Worm (Caenorhabditis elegans) whole organism, L1 larva: Measurements from ENCODE around the gene D1079.1.

Source experiments
- C04F5.9 ChIP-seq: sonication (generic microtip); optimal IDR thresholded peaks from 2 replicates; lab custom pipeline; 2016; ENCODE audit warnings: missing genetic modification characterization, missing compliant biosample characterization
- C16A3.4 ChIP-seq: fragments of 150-350 bp; optimal IDR thresholded peaks from 2 replicates; lab custom pipeline; 2014; ENCODE audit warnings: missing biosample characterization, missing genetic modification characterization
- C34B4.2 ChIP-seq: sonication (generic microtip); optimal IDR thresholded peaks from 2 replicates; lab custom pipeline; 2017; ENCODE audit warnings: mild to moderate bottlenecking, missing genetic modification characterization, missing compliant biosample characterization
- Y116A8C.19 ChIP-seq: sonication (generic microtip); optimal IDR thresholded peaks from 2 replicates; lab custom pipeline; 2016; ENCODE audit warnings: missing compliant biosample characterization, missing genetic modification characterization, borderline replicate concordance
- aha-1 ChIP-seq: fragments of 150-350 bp; optimal IDR thresholded peaks from 2 replicates; lab custom pipeline; 2014; ENCODE audit warnings: missing biosample characterization, missing genetic modification characterization
- alr-1 ChIP-seq: fragments of 200-800 bp; sonication (Bioruptor generic); optimal IDR thresholded peaks from 2 replicates; lab custom pipeline; 2018; ENCODE audit warnings: borderline replicate concordance, mild to moderate bottlenecking, missing genetic modification characterization, missing compliant biosample characterization
- ceh-82 ChIP-seq, 3 experiments: fragments of 150-350 bp in 1 of 3; sonication (generic microtip) in 2 of 3; optimal IDR thresholded peaks; 2 replicates each; lab custom pipeline; 2014 to 2017; ENCODE audit warnings: missing biosample characterization in 3 of 3, missing genetic modification characterization in 3 of 3
- ceh-88 ChIP-seq: fragments of 200-800 bp; sonication (Bioruptor generic); IDR thresholded peaks from 2 replicates; pipeline ENCODE4 v1.3.6; 2022; ENCODE audit warnings: missing genetic modification characterization, missing compliant biosample characterization
- ceh-90 ChIP-seq: sonication (generic microtip); optimal IDR thresholded peaks from 2 replicates; lab custom pipeline; 2016; ENCODE audit warnings: missing genetic modification characterization, missing compliant biosample characterization
- ces-1 ChIP-seq: fragments of 150-350 bp; optimal IDR thresholded peaks from 2 replicates; lab custom pipeline; 2014; ENCODE audit warnings: missing biosample characterization, missing genetic modification reagents, missing genetic modification characterization
- dpl-1 ChIP-seq, 3 experiments: fragments of 150-350 bp in 2 of 3; sonication (generic microtip) in 1 of 3; optimal IDR thresholded peaks; 2 replicates each; lab custom pipeline; 2014 to 2017; ENCODE audit warnings: missing biosample characterization in 3 of 3, missing genetic modification characterization in 3 of 3, missing genetic modification reagents in 3 of 3
- efl-3 ChIP-seq: fragments of 200-800 bp; sonication (Bioruptor generic); optimal IDR thresholded peaks from 2 replicates; lab custom pipeline; 2018; ENCODE audit warnings: mild to moderate bottlenecking, missing genetic modification characterization, missing compliant biosample characterization
- egl-13 ChIP-seq: sonication (generic microtip); optimal IDR thresholded peaks from 2 replicates; lab custom pipeline; 2016; ENCODE audit warnings: missing genotype, missing genetic modification reagents, missing genetic modification characterization, missing compliant biosample characterization
- elt-2 ChIP-seq: sonication (generic microtip); optimal IDR thresholded peaks from 2 replicates; lab custom pipeline; 2016; ENCODE audit warnings: missing genetic modification characterization, mild to moderate bottlenecking, inconsistent platforms, missing compliant biosample characterization, missing genetic modification reagents
- elt-3 ChIP-seq, 6 experiments: fragments of 150-350 bp in 1 of 6; sonication (generic microtip); optimal IDR thresholded peaks; 2 replicates each; lab custom pipeline; 2017 to 2018; ENCODE audit warnings: missing biosample characterization in 6 of 6, missing genetic modification characterization in 6 of 6, inconsistent platforms in 1 of 6
- ets-5 ChIP-seq: fragments of 200-800 bp; sonication (Bioruptor generic); IDR thresholded peaks from 2 replicates; pipeline ENCODE4 v1.3.6; 2022; ENCODE audit warnings: missing genetic modification characterization, missing compliant biosample characterization
- fkh-10 ChIP-seq: sonication (generic microtip); optimal IDR thresholded peaks from 2 replicates; lab custom pipeline; 2017; ENCODE audit warnings: missing biosample characterization, missing genetic modification reagents, missing genetic modification characterization
- fkh-4 ChIP-seq: sonication (generic microtip); optimal IDR thresholded peaks from 2 replicates; lab custom pipeline; 2016; ENCODE audit warnings: missing compliant biosample characterization, missing genetic modification characterization, borderline replicate concordance
- fos-1 ChIP-seq: fragments of 150-350 bp; optimal IDR thresholded peaks from 2 replicates; lab custom pipeline; 2014; ENCODE audit warnings: missing biosample characterization, missing genetic modification characterization
- grh-1 ChIP-seq: fragments of 200-800 bp; sonication (Bioruptor generic); IDR thresholded peaks from 2 replicates; pipeline ENCODE4 v1.3.6; 2022; ENCODE audit warnings: missing genetic modification reagents, missing genetic modification characterization, missing compliant biosample characterization
- hpl-2 ChIP-seq: fragments of 150-350 bp; optimal IDR thresholded peaks from 2 replicates; lab custom pipeline; 2014; ENCODE audit warnings: missing biosample characterization, missing genetic modification reagents, missing genetic modification characterization
- irx-1 ChIP-seq: sonication (generic microtip); optimal IDR thresholded peaks from 2 replicates; lab custom pipeline; 2016; ENCODE audit warnings: missing genetic modification characterization, missing compliant biosample characterization
- jun-1 ChIP-seq: fragments of 150-350 bp; optimal IDR thresholded peaks from 2 replicates; lab custom pipeline; 2014; ENCODE audit warnings: missing biosample characterization, missing genetic modification reagents, missing genetic modification characterization
- lin-14 ChIP-seq: fragments of 200-800 bp; sonication (Bioruptor generic); optimal IDR thresholded peaks from 2 replicates; lab custom pipeline; 2018; ENCODE audit warnings: mild to moderate bottlenecking, missing genetic modification characterization, moderate library complexity, missing compliant biosample characterization
- lin-15B ChIP-seq: fragments of 150-350 bp; sonication (generic microtip); optimal IDR thresholded peaks from 3 replicates; lab custom pipeline; 2014; ENCODE audit warnings: missing biosample characterization, missing genetic modification characterization
- lin-35 ChIP-seq, 2 experiments: fragments of 150-350 bp; optimal IDR thresholded peaks; 2 replicates each; lab custom pipeline; 2014; ENCODE audit warnings: missing biosample characterization in 2 of 2, missing genetic modification characterization in 2 of 2, missing genetic modification reagents in 2 of 2
- lin-39 ChIP-seq: fragments of 150-350 bp; optimal IDR thresholded peaks from 2 replicates; lab custom pipeline; 2014; ENCODE audit warnings: missing biosample characterization, missing genetic modification reagents, missing genetic modification characterization
- lir-3 ChIP-seq: sonication (generic microtip); optimal IDR thresholded peaks from 2 replicates; lab custom pipeline; 2016; ENCODE audit warnings: mild to moderate bottlenecking, missing genetic modification characterization, moderate library complexity, missing compliant biosample characterization; ENCODE audit not compliant: poor library complexity
- lsy-2 ChIP-seq, 2 experiments: fragments of 150-350 bp; optimal IDR thresholded peaks; 2 replicates each; lab custom pipeline; 2014; ENCODE audit warnings: missing biosample characterization in 2 of 2, missing genetic modification characterization in 2 of 2
- mab-9 ChIP-seq: fragments of 200-800 bp; sonication (Bioruptor generic); IDR thresholded peaks from 2 replicates; pipeline ENCODE4 v1.3.6; 2022; ENCODE audit warnings: missing genetic modification reagents, missing genetic modification characterization, missing compliant biosample characterization
- mdl-1 ChIP-seq, 2 experiments: fragments of 150-350 bp; optimal IDR thresholded peaks; 2 replicates each; lab custom pipeline; 2014 to 2017; ENCODE audit warnings: missing biosample characterization in 2 of 2, missing genetic modification characterization in 2 of 2, inconsistent platforms in 1 of 2
- mep-1 ChIP-seq: fragments of 150-350 bp; optimal IDR thresholded peaks from 2 replicates; lab custom pipeline; 2014; ENCODE audit warnings: missing biosample characterization, missing genetic modification characterization
- nhr-11 ChIP-seq: fragments of 150-350 bp; optimal IDR thresholded peaks from 2 replicates; lab custom pipeline; 2014; ENCODE audit warnings: missing biosample characterization, missing genetic modification characterization
- nhr-19 ChIP-seq: fragments of 200-800 bp; sonication (Bioruptor generic); conservative IDR thresholded peaks from 2 replicates; pipeline ENCODE4 v1.3.6; 2022; ENCODE audit warnings: missing genetic modification characterization, missing compliant biosample characterization
- nhr-47 ChIP-seq: sonication (generic microtip); optimal IDR thresholded peaks from 2 replicates; lab custom pipeline; 2016; ENCODE audit warnings: mild to moderate bottlenecking, missing genetic modification characterization, moderate library complexity, missing compliant biosample characterization
- nhr-76 ChIP-seq: sonication (generic microtip); optimal IDR thresholded peaks from 2 replicates; lab custom pipeline; 2017; ENCODE audit warnings: missing biosample characterization, missing genetic modification characterization
- pag-3 ChIP-seq: sonication (generic microtip); optimal IDR thresholded peaks from 2 replicates; lab custom pipeline; 2017; ENCODE audit warnings: missing genetic modification characterization, mild to moderate bottlenecking, missing compliant biosample characterization, antibody characterized with exemption, borderline replicate concordance; ENCODE audit not compliant: insufficient read depth
- pax-3 ChIP-seq: fragments of 200-800 bp; sonication (Bioruptor generic); optimal IDR thresholded peaks from 2 replicates; lab custom pipeline; 2018; ENCODE audit warnings: mild to moderate bottlenecking, missing genetic modification characterization, moderate library complexity, missing compliant biosample characterization
- snu-23 ChIP-seq: sonication (generic microtip); optimal IDR thresholded peaks from 2 replicates; lab custom pipeline; 2016; ENCODE audit warnings: missing genetic modification characterization, missing compliant biosample characterization
- swsn-7 ChIP-seq: sonication (generic microtip); optimal IDR thresholded peaks from 2 replicates; lab custom pipeline; 2016; ENCODE audit warnings: missing genetic modification characterization, missing compliant biosample characterization
- tbx-2 ChIP-seq: sonication (generic microtip); optimal IDR thresholded peaks from 2 replicates; lab custom pipeline; 2016; ENCODE audit warnings: missing genetic modification characterization, missing compliant biosample characterization
- unc-130 ChIP-seq: fragments of 150-350 bp; optimal IDR thresholded peaks from 2 replicates; lab custom pipeline; 2017; ENCODE audit warnings: missing biosample characterization, missing genetic modification characterization, inconsistent platforms
- unc-30 ChIP-seq: sonication (generic microtip); optimal IDR thresholded peaks from 2 replicates; lab custom pipeline; 2017; ENCODE audit warnings: missing biosample characterization, missing genetic modification characterization
- xbp-1 ChIP-seq: sonication (generic microtip); optimal IDR thresholded peaks from 2 replicates; lab custom pipeline; 2016; ENCODE audit warnings: missing genetic modification characterization, missing compliant biosample characterization
- zag-1 ChIP-seq: fragments of 150-350 bp; optimal IDR thresholded peaks from 2 replicates; lab custom pipeline; 2014; ENCODE audit warnings: missing biosample characterization, missing genetic modification characterization
- ztf-11 ChIP-seq, 2 experiments: sonication (generic microtip); optimal IDR thresholded peaks; 2 replicates each; lab custom pipeline; 2016 to 2017; ENCODE audit warnings: missing genetic modification characterization in 2 of 2, missing biosample characterization in 1 of 2, missing compliant biosample characterization in 1 of 2
- ztf-4 ChIP-seq: fragments of 150-350 bp; optimal IDR thresholded peaks from 2 replicates; lab custom pipeline; 2014; ENCODE audit warnings: missing biosample characterization, missing genetic modification characterization

The D1079.1 gene

DNA sequence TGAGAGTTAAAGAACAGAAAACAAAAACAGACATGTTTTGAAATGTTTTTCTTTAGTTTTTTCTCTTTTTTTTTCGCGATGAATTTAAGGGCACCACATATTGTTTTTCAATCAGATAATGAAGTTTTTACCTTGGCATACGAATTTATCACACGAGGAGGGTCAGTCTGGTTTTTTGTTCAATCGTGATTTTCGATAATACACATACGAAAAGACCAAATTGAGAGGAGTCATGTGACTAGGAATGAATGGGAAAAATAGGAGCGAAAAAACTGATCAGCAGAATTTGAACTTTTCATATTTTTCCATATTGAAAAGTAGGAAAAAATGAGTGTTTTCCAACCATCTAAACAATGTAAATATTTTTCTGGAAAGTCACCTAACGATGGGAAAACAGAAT, 16.5 kb upstream of the D1079.1 start (continued):
- TF ChIP-seq lsy-2 (tag; optimal IDR thresholded peaks at IDR 0.05; lab: Kevin White, UChicago) (no peak), ztf-11 (tag; optimal IDR thresholded peaks at IDR 0.05; lab: Kevin White, UChicago) (no peak), mep-1 (tag; lab: Kevin White, UChicago) (peak; percentile 21), grh-1 (GFP tag; lab: Robert Waterston, UW) (no peak; the same call in 1 of the 2 replicates), aha-1 (no peak), unc-30 (tag; lab: Kevin White, UChicago) (no peak), dpl-1 (GFP tag; optimal IDR thresholded peaks at IDR 0.05; lab: Kevin White, UChicago) (no peak), irx-1 (tag; lab: Kevin White, UChicago) (no peak), C04F5.9 (tag; lab: Kevin White, UChicago) (no peak), unc-130 (tag; lab: Kevin White, UChicago) (peak; percentile 8), nhr-47 (tag; lab: Kevin White, UChicago) (peak; percentile 3), ces-1 (no peak), fos-1 (tag; lab: Kevin White, UChicago) (no peak), efl-3 (GFP tag; lab: Kevin White, UChicago) (no peak), elt-2 (tag; lab: Kevin White, UChicago) (no peak), egl-13 (tag; lab: Kevin White, UChicago) (no peak), lir-3 (tag; lab: Kevin White, UChicago) (no peak), ceh-88 (GFP tag; lab: Robert Waterston, UW) (no peak), ceh-90 (tag; lab: Kevin White, UChicago) (no peak), Y116A8C.19 (tag; lab: Kevin White, UChicago) (no peak)
- TF ChIP-seq, all 84 proteins: peak for 12

- TF ChIP-seq nhr-76 (tag; lab: Kevin White, UChicago): peak; percentile 23
- TF ChIP-seq tbx-2: peak; percentile 96
- no peak for TF ChIP-seq ets-5
- TF ChIP-seq pax-3 (tag; lab: Kevin White, UChicago): peak; percentile 73
- peak; percentile 91 for TF ChIP-seq fos-1 (tag; lab: Kevin White, UChicago)
- TF ChIP-seq ceh-82 (tag; optimal IDR thresholded peaks at IDR 0.05; lab: Kevin White, UChicago): peak; percentile 51 to 97 (median 93)
- peak; percentile 38 for TF ChIP-seq lin-15B (tag; lab: Kevin White, UChicago)
- TF ChIP-seq nhr-11: peak; percentile 87
- peak; percentile 85 for TF ChIP-seq egl-13 (tag; lab: Kevin White, UChicago)
- TF ChIP-seq alr-1 (tag; lab: Kevin White, UChicago): no peak
- TF ChIP-seq lin-14 (GFP tag; lab: Kevin White, UChicago): peak; percentile 99
- peak; percentile 46 for TF ChIP-seq fkh-4 (tag; lab: Kevin White, UChicago)
- peak; percentile 96 for TF ChIP-seq swsn-7 (tag; lab: Kevin White, UChicago)
- TF ChIP-seq lin-39: peak; percentile 49
- TF ChIP-seq mdl-1 (tag; optimal IDR thresholded peaks at IDR 0.05; lab: Kevin White, UChicago): peak in 1 of 2 experiments; percentile 86
- TF ChIP-seq dpl-1 (GFP tag; optimal IDR thresholded peaks at IDR 0.05; lab: Kevin White, UChicago): peak; percentile 57 to 63 (median 61)
- TF ChIP-seq snu-23: peak; percentile 96
- peak; percentile 84 for TF ChIP-seq lin-35 (GFP tag; optimal IDR thresholded peaks at IDR 0.05; lab: Kevin White, UChicago)
- TF ChIP-seq ztf-4: peak; percentile 94
- TF ChIP-seq ces-1: peak; percentile 66
- TF ChIP-seq ceh-88 (GFP tag; lab: Robert Waterston, UW): peak; percentile 66; the same call in 1 of the 2 replicates
- TF ChIP-seq hpl-2 (GFP tag; lab: Kevin White, UChicago): peak; percentile 66
- peak; percentile 84 for TF ChIP-seq lir-3 (tag; lab: Kevin White, UChicago)
- TF ChIP-seq nhr-19 (GFP tag; lab: Robert Waterston, UW): peak; percentile 92
- TF ChIP-seq nhr-47 (tag; lab: Kevin White, UChicago): peak; percentile 94
- peak; percentile 71 for TF ChIP-seq C16A3.4 (tag; lab: Kevin White, UChicago)
- TF ChIP-seq mab-9 (GFP tag; lab: Robert Waterston, UW): peak; percentile 64; the same call in 1 of the 2 replicates
- TF ChIP-seq zag-1 (tag; lab: Kevin White, UChicago): peak; percentile 59
- no peak for TF ChIP-seq ceh-90 (tag; lab: Kevin White, UChicago)
- peak; percentile 94 for TF ChIP-seq jun-1
- peak; percentile 94 for TF ChIP-seq xbp-1 (tag; lab: Kevin White, UChicago)
- TF ChIP-seq lsy-2 (tag; optimal IDR thresholded peaks at IDR 0.05; lab: Kevin White, UChicago): peak; percentile 81 to 93
- no peak for TF ChIP-seq C34B4.2
- peak; percentile 97 for TF ChIP-seq fkh-10 (GFP tag; lab: Kevin White, UChicago)
- TF ChIP-seq elt-3 (tag; optimal IDR thresholded peaks at IDR 0.05; lab: Kevin White, UChicago): peak in 4 of 6 experiments; percentile 6 to 72 (median 66)
- TF ChIP-seq elt-2 (tag; lab: Kevin White, UChicago): peak; percentile 54
- TF ChIP-seq pag-3: no peak
These were observed 14.0 kb upstream of the D1079.1 start, which contains the start of gene dpy-23 for ce11 chrX:4388834-4389409. TSS of gene dpy-23 (plus strand) at chrX:4389359.
